Worm (Caenorhabditis elegans) whole organism, L3 larva: ENCODE results near the gene H06I04.6.

Source experiments
- ZK546.5 ChIP-seq: sonication (generic microtip); optimal IDR thresholded peaks from 2 replicates; lab custom pipeline; 2017; ENCODE audit warnings: missing biosample characterization, missing genetic modification characterization
- aly-2 ChIP-seq: fragments of 150-350 bp; optimal IDR thresholded peaks from 2 replicates; lab custom pipeline; 2014; ENCODE audit warnings: missing biosample characterization, missing genetic modification characterization
- ceh-82 ChIP-seq: fragments of 150-350 bp; optimal IDR thresholded peaks from 2 replicates; lab custom pipeline; 2014; ENCODE audit warnings: missing biosample characterization, missing genetic modification characterization
- daf-12 ChIP-seq: fragments of 150-350 bp; optimal IDR thresholded peaks from 2 replicates; lab custom pipeline; 2014; ENCODE audit warnings: missing biosample characterization, missing genetic modification reagents, missing genetic modification characterization
- elt-1 ChIP-seq: fragments of 150-350 bp; optimal IDR thresholded peaks from 2 replicates; lab custom pipeline; 2014; ENCODE audit warnings: missing biosample characterization, missing genetic modification characterization
- nhr-237 ChIP-seq: fragments of 150-350 bp; optimal IDR thresholded peaks from 2 replicates; lab custom pipeline; 2014; ENCODE audit warnings: missing biosample characterization, missing genetic modification characterization
- nhr-76 ChIP-seq: fragments of 150-350 bp; sonication (generic microtip); optimal IDR thresholded peaks from 5 replicates; lab custom pipeline; 2014; ENCODE audit warnings: missing biosample characterization, missing genetic modification characterization
- pha-4 ChIP-seq: fragments of 150-350 bp; optimal IDR thresholded peaks from 2 replicates; lab custom pipeline; 2014; ENCODE audit warnings: missing biosample characterization, missing genetic modification reagents, missing genetic modification characterization
- pqm-1 ChIP-seq: fragments of 150-350 bp; optimal IDR thresholded peaks from 2 replicates; lab custom pipeline; 2017; ENCODE audit warnings: missing biosample characterization, missing genetic modification characterization, inconsistent platforms
- skn-1 ChIP-seq: fragments of 150-350 bp; optimal IDR thresholded peaks from 2 replicates; lab custom pipeline; 2014; ENCODE audit warnings: missing biosample characterization, missing genetic modification characterization
- ztf-11 ChIP-seq: fragments of 150-350 bp; optimal IDR thresholded peaks from 2 replicates; lab custom pipeline; 2014; ENCODE audit warnings: missing biosample characterization, missing genetic modification characterization
- ztf-4 ChIP-seq: fragments of 150-350 bp; optimal IDR thresholded peaks from 2 replicates; lab custom pipeline; 2014; ENCODE audit warnings: missing biosample characterization, missing genetic modification characterization

ce11 chrIII:3091572-3091971, 27.4 kb upstream of the H06I04.6 start, which contains the start of gene ccep-135:
- TF ChIP-seq pha-4 (tag; lab: Kevin White, UChicago) = no peak
- TF ChIP-seq skn-1 (tag; lab: Kevin White, UChicago) = no peak
- no peak for TF ChIP-seq ztf-4 (tag; lab: Kevin White, UChicago)
- no peak for TF ChIP-seq pqm-1 (tag; lab: Kevin White, UChicago)
- no peak for TF ChIP-seq elt-1 (tag; lab: Kevin White, UChicago)
- TF ChIP-seq nhr-237 (tag; lab: Kevin White, UChicago) = no peak
- TF ChIP-seq ZK546.5 (tag; lab: Kevin White, UChicago) = no peak
- no peak for TF ChIP-seq daf-12 (tag; lab: Kevin White, UChicago)
- TF ChIP-seq ceh-82 (tag; lab: Kevin White, UChicago) = no peak
- TF ChIP-seq ztf-11 = no peak
- TF ChIP-seq aly-2 (tag; lab: Kevin White, UChicago) = no peak
- TF ChIP-seq nhr-76 = no peak
